Fruit fly (Drosophila melanogaster): ENCODE results near the gene Dpck.

Gene Dpck

DNA sequence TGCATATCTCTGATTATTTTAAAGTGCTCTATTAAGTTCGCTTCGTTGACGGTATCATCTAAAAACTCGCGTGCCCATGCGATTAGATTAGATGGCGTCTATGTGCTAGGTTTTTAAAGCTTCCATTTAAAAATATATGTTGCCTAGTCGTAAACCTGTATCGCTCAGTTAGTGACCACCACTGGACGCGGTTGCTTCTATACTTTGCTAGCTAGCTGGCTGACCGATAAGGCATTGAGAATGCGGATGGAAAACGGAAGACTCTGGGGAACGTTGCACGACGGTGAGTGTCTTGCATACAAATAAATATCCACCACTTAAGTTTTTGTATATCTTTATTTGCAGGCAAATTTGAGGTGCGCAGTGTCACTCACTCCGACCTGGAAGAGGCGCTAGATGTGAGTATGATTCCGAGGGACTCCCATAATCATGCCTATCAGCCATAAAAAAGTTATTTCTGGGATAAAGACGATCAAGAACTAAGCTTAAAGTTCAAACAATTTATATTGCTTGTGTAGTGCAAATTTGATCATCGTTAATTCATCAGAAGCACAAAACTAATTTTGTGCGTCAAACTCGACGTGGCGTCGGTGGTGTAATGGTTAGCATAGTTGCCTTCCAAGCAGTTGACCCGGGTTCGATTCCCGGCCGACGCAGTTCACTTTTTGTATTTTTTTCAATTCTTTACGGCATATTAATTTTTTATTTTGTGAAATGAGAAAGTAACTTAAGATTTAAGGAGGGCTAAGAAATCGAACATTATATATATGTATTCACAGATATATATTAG is 47.5 kb downstream of the Dpck start, which contains the start of gene CG31248 (continued):
- TF ChIP-seq CG9876 (GFP tag; optimal IDR thresholded peaks at IDR 0.05): no peak
- peak; percentile 78 for TF ChIP-seq amos (GFP tag; IDR thresholded peaks at IDR 0.05; ENCODE audit: partially characterized antibody)
- no peak for TF ChIP-seq CG17568 (GFP tag; optimal IDR thresholded peaks at IDR 0.05)
- no peak for TF ChIP-seq lov (optimal IDR thresholded peaks at IDR 0.05)
- TF ChIP-seq lov (GFP tag; IDR thresholded peaks at IDR 0.05): no peak
- TF ChIP-seq bbx (GFP tag; IDR thresholded peaks at IDR 0.05; ENCODE audit: partially characterized antibody): peak; percentile 86
- 0 out of 2 replicates have a peak, but pooled peaks have one; percentile 18 for TF ChIP-seq E2f2 (GFP tag; IDR thresholded peaks at IDR 0.05)
- no peak for TF ChIP-seq B-H2 (GFP tag; optimal IDR thresholded peaks at IDR 0.05)
- TF ChIP-seq CG13424 (tag; optimal IDR thresholded peaks at IDR 0.05): no peak
- TF ChIP-seq hkb (optimal IDR thresholded peaks at IDR 0.05): no peak
- TF ChIP-seq hkb (GFP tag; IDR thresholded peaks at IDR 0.05): peak; percentile 25; the same call in 1 of the 2 replicates
- no peak for TF ChIP-seq CG18262 (tag; optimal IDR thresholded peaks at IDR 0.05)
- TF ChIP-seq tna (GFP tag; IDR thresholded peaks at IDR 0.05; ENCODE audit: partially characterized antibody): peak; percentile 80
- TF ChIP-seq CG4360 (GFP tag; IDR thresholded peaks at IDR 0.05): no peak
- TF ChIP-seq Nf-YC (tag; optimal IDR thresholded peaks at IDR 0.05): peak; percentile 36
- TF ChIP-seq odd (GFP tag; optimal IDR thresholded peaks at IDR 0.05): no peak
- no peak for TF ChIP-seq org-1 (GFP tag; optimal IDR thresholded peaks at IDR 0.05)
- TF ChIP-seq Fer2 (tag; optimal IDR thresholded peaks at IDR 0.05): no peak
- TF ChIP-seq hbn (GFP tag; IDR thresholded peaks at IDR 0.05; ENCODE audit: partially characterized antibody): peak; percentile 30; the same call in 1 of the 2 replicates
- no peak for TF ChIP-seq z (GFP tag; IDR thresholded peaks at IDR 0.05)
- TF ChIP-seq CG42726 (GFP tag; IDR thresholded peaks at IDR 0.05; ENCODE audit: partially characterized antibody): peak; percentile 77
- peak; percentile 42 for TF ChIP-seq gro (GFP tag; optimal IDR thresholded peaks at IDR 0.05)
- TF ChIP-seq hb (GFP tag; IDR thresholded peaks at IDR 0.05; ENCODE audit: partially characterized antibody): no peak
- no peak for TF ChIP-seq HmgD (GFP tag; optimal IDR thresholded peaks at IDR 0.05)
- no peak for TF ChIP-seq CG10979 (tag; optimal IDR thresholded peaks at IDR 0.05)
- peak; percentile 83 for TF ChIP-seq Opbp (GFP tag; IDR thresholded peaks at IDR 0.05; ENCODE audit: partially characterized antibody)
- peak; percentile 95 for TF ChIP-seq cwo (GFP tag; optimal IDR thresholded peaks at IDR 0.05)
- TF ChIP-seq Vsx1 (GFP tag; optimal IDR thresholded peaks at IDR 0.05): no peak
- no peak for TF ChIP-seq CG4282 (GFP tag; optimal IDR thresholded peaks at IDR 0.05)
- TF ChIP-seq Rx (GFP tag; IDR thresholded peaks at IDR 0.05): no peak
- no peak for TF ChIP-seq Adf1 (GFP tag; IDR thresholded peaks at IDR 0.05)
- TF ChIP-seq GATAe (GFP tag; conservative IDR thresholded peaks at IDR 0.05): peak; percentile 77
- peak; percentile 59; the same call in 1 of the 3 replicates for TF ChIP-seq vnd (GFP tag; IDR thresholded peaks at IDR 0.05; ENCODE audit: partially characterized antibody)

DNA sequence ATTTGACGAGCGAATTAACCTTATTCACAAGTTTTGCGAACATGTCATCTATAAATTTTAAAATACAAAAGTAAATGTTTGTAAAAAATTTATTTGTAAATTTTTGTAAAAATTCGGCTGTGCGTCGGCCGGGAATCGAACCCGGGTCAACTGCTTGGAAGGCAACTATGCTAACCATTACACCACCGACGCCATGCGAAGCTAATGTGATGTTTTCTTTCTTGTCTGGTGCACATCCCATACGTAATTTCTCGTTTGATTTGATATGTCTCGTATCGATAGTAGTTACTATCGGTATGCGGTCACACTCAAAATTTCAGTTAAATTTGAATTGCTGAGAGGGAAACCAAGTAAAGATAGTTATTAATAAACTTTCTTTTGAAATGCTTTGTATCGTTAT is 48.8 kb downstream of the Dpck start:
- TF ChIP-seq CG17328 (GFP tag; IDR thresholded peaks at IDR 0.05) (0 out of 2 replicates have a peak, but pooled peaks have one; percentile 14), Fer1 (GFP tag; optimal IDR thresholded peaks at IDR 0.05) (peak; percentile 62), Ets97D (GFP tag; optimal IDR thresholded peaks at IDR 0.05) (peak; percentile 1), CG8478 (optimal IDR thresholded peaks at IDR 0.05) (no peak), ind (GFP tag; optimal IDR thresholded peaks at IDR 0.05) (no peak), nerfin-2 (GFP tag; IDR thresholded peaks at IDR 0.05; ENCODE audit: partially characterized antibody) (peak; percentile 95), Scr (GFP tag; IDR thresholded peaks at IDR 0.05; ENCODE audit: partially characterized antibody) (peak; percentile 90), CG2116 (GFP tag; optimal IDR thresholded peaks at IDR 0.05) (peak; percentile 21), pzg (GFP tag; optimal IDR thresholded peaks at IDR 0.05) (peak; percentile 50), CG31441 (GFP tag; IDR thresholded peaks at IDR 0.05) (no peak), CG4854 (GFP tag; optimal IDR thresholded peaks at IDR 0.05) (no peak), CG10431 (GFP tag; optimal IDR thresholded peaks at IDR 0.05) (no peak), CG7963 (GFP tag; IDR thresholded peaks at IDR 0.05; ENCODE audit: partially characterized antibody) (peak; percentile 97), hb (GFP tag; IDR thresholded peaks at IDR 0.05; ENCODE audit: partially characterized antibody) (peak; percentile 88), CG8388 (GFP tag; optimal IDR thresholded peaks at IDR 0.05) (no peak), hbn (GFP tag; IDR thresholded peaks at IDR 0.05; ENCODE audit: partially characterized antibody) (peak; percentile 92), nom (GFP tag; optimal IDR thresholded peaks at IDR 0.05) (no peak), sna (GFP tag; IDR thresholded peaks at IDR 0.05; ENCODE audit: partially characterized antibody) (peak; percentile 93), bbx (GFP tag; IDR thresholded peaks at IDR 0.05; ENCODE audit: partially characterized antibody) (peak; percentile 98)

Data from whole organism, embryonic.